Worm (Caenorhabditis elegans) whole organism, young adult: ENCODE results near the gene F17E9.2.

Experiments used
- egrh-3 ChIP-seq: fragments of 200-800 bp; sonication (Bioruptor generic); IDR thresholded peaks from 2 replicates; pipeline ENCODE4 v1.3.6; 2022; ENCODE audit warnings: missing genetic modification reagents, missing genetic modification characterization, missing compliant biosample characterization
- hsf-1 ChIP-seq: fragments of 200-800 bp; sonication (Bioruptor generic); IDR thresholded peaks from 2 replicates; pipeline ENCODE4 v1.3.6; 2022; ENCODE audit warnings: missing genetic modification reagents, missing genetic modification characterization, missing compliant biosample characterization
- pha-4 ChIP-seq: fragments of 150-350 bp; sonication (generic microtip); optimal IDR thresholded peaks from 2 replicates; lab custom pipeline; 2014; ENCODE audit warnings: missing biosample characterization, missing genetic modification reagents, missing genetic modification characterization
- ztf-28 ChIP-seq: fragments of 200-800 bp; sonication (Bioruptor generic); IDR thresholded peaks from 2 replicates; pipeline ENCODE4 v1.3.6; 2022; ENCODE audit warnings: missing genetic modification reagents, missing genetic modification characterization, missing compliant biosample characterization

- TF ChIP-seq pha-4 (tag; lab: Kevin White, UChicago) (no peak), egrh-3 (GFP tag; lab: Robert Waterston, UW) (no peak), ztf-28 (GFP tag; lab: Robert Waterston, UW) (no peak), hsf-1 (no peak)
Measured at ce11 chrIV:8333954-8333987, 21.9 kb upstream of the F17E9.2 start, which contains the start of gene his-31.
